Fruit fly (Drosophila melanogaster): ENCODE results near the gene Pus10.

The Pus10 gene

dm6 chr2L:114429-114828 is 40.7 kb downstream of the Pus10 start, which contains the start of gene ND-15 (continued):
- TF ChIP-seq CG8281 (tag; optimal IDR thresholded peaks at IDR 0.05) = no peak
- TF ChIP-seq kni (GFP tag; optimal IDR thresholded peaks at IDR 0.05) = no peak
- no peak for TF ChIP-seq bowl (GFP tag; IDR thresholded peaks at IDR 0.05)
- TF ChIP-seq CG17186 (GFP tag; optimal IDR thresholded peaks at IDR 0.05) = peak; percentile 58
- TF ChIP-seq Neu2 (GFP tag; optimal IDR thresholded peaks at IDR 0.05; ENCODE audit: borderline replicate concordance) = no peak
- TF ChIP-seq CG13775 (GFP tag; optimal IDR thresholded peaks at IDR 0.05) = no peak
- 0 out of 2 replicates have a peak, but pooled peaks have one; percentile 17 for TF ChIP-seq ato (GFP tag; IDR thresholded peaks at IDR 0.05; ENCODE audit: partially characterized antibody)
- no peak for TF ChIP-seq CG17802 (tag; optimal IDR thresholded peaks at IDR 0.05)
- TF ChIP-seq CG2116 (GFP tag; optimal IDR thresholded peaks at IDR 0.05) = peak; percentile 93
- TF ChIP-seq tll (GFP tag; optimal IDR thresholded peaks at IDR 0.05) = no peak
- TF ChIP-seq bbx (GFP tag; IDR thresholded peaks at IDR 0.05; ENCODE audit: partially characterized antibody) = peak; percentile 83
- TF ChIP-seq CG18011 (GFP tag; optimal IDR thresholded peaks at IDR 0.05) = no peak
- TF ChIP-seq CG4707 (GFP tag; optimal IDR thresholded peaks at IDR 0.05) = no peak
- TF ChIP-seq CG2712 (tag; optimal IDR thresholded peaks at IDR 0.05) = peak; percentile 30
- no peak for TF ChIP-seq CHES-1-like (GFP tag; optimal IDR thresholded peaks at IDR 0.05)
- TF ChIP-seq prd (optimal IDR thresholded peaks at IDR 0.05) = no peak
- TF ChIP-seq prd (GFP tag; IDR thresholded peaks at IDR 0.05) = no peak
- TF ChIP-seq Dbx (GFP tag; IDR thresholded peaks at IDR 0.05) = no peak
- no peak for TF ChIP-seq Nf-YB (GFP tag; optimal IDR thresholded peaks at IDR 0.05)
- no peak for TF ChIP-seq cwo (GFP tag; optimal IDR thresholded peaks at IDR 0.05)
- no peak for TF ChIP-seq HmgD (GFP tag; optimal IDR thresholded peaks at IDR 0.05)
- peak; percentile 73 for TF ChIP-seq scrt (GFP tag; optimal IDR thresholded peaks at IDR 0.05)
- no peak for TF ChIP-seq da (GFP tag; optimal IDR thresholded peaks at IDR 0.05)
- no peak for TF ChIP-seq CG8290 (GFP tag; optimal IDR thresholded peaks at IDR 0.05)
- TF ChIP-seq CG8290 (tag; optimal IDR thresholded peaks at IDR 0.05) = peak in 1 of 2 experiments; percentile 20
- TF ChIP-seq grn (GFP tag; optimal IDR thresholded peaks at IDR 0.05) = no peak
- TF ChIP-seq sens (GFP tag) = peak; percentile 71
- no peak for TF ChIP-seq Hr78 (GFP tag; optimal IDR thresholded peaks at IDR 0.05)
- TF ChIP-seq CG6791 (GFP tag; IDR thresholded peaks at IDR 0.05; ENCODE audit: partially characterized antibody) = 0 out of 3 replicates have a peak, but pooled peaks have one; percentile 50
- TF ChIP-seq Ets97D (GFP tag; optimal IDR thresholded peaks at IDR 0.05) = peak; percentile 20
- no peak for TF ChIP-seq HHEX (GFP tag; optimal IDR thresholded peaks at IDR 0.05)
- peak; percentile 98 for TF ChIP-seq Myb (GFP tag; optimal IDR thresholded peaks at IDR 0.05)
- peak; percentile 76; the same call in 1 of the 2 replicates for TF ChIP-seq CG42726 (GFP tag; IDR thresholded peaks at IDR 0.05; ENCODE audit: partially characterized antibody)
- peak; percentile 86 for TF ChIP-seq CG15514 (GFP tag; optimal IDR thresholded peaks at IDR 0.05)
- TF ChIP-seq ewg (GFP tag; optimal IDR thresholded peaks at IDR 0.05) = peak; percentile 65
- peak; percentile 55 for TF ChIP-seq CG14860 (GFP tag; IDR thresholded peaks at IDR 0.05; ENCODE audit: partially characterized antibody)
- TF ChIP-seq tio (GFP tag; optimal IDR thresholded peaks at IDR 0.05) = no peak
- no peak for TF ChIP-seq yki (optimal IDR thresholded peaks at IDR 0.05)
- TF ChIP-seq sob (GFP tag; IDR thresholded peaks at IDR 0.05) = 0 out of 2 replicates have a peak, but pooled peaks have one; percentile 15
- no peak for TF ChIP-seq Hr51 (GFP tag; optimal IDR thresholded peaks at IDR 0.05)
- TF ChIP-seq Dp (GFP tag; optimal IDR thresholded peaks at IDR 0.05) = peak; percentile 60
- no peak for TF ChIP-seq CG7556 (GFP tag; optimal IDR thresholded peaks at IDR 0.05)
- no peak for TF ChIP-seq CG1647 (GFP tag; optimal IDR thresholded peaks at IDR 0.05)
- peak; percentile 70 for TF ChIP-seq tna (GFP tag; IDR thresholded peaks at IDR 0.05; ENCODE audit: partially characterized antibody)
- no peak for TF ChIP-seq twi (tag; optimal IDR thresholded peaks at IDR 0.05)
- no peak for TF ChIP-seq ash1 (GFP tag; optimal IDR thresholded peaks at IDR 0.05)
- TF ChIP-seq Eip74EF (GFP tag; optimal IDR thresholded peaks at IDR 0.05) = no peak
- no peak for TF ChIP-seq dpn (GFP tag; optimal IDR thresholded peaks at IDR 0.05)
- no peak for TF ChIP-seq CG7786 (GFP tag; optimal IDR thresholded peaks at IDR 0.05)

All from whole organism, embryonic.